Worm (Caenorhabditis elegans): Measurements from ENCODE around the gene fbxa-69.

Gene fbxa-69

ce11 chrV:15815962-15816432, at the start of gene fbxa-69, which contains the start of gene F54B8.4:
Gene fbxa-69, minus strand, starts transcription at chrV:15815971.
Gene F54B8.4, plus strand, starts transcription at chrV:15816382.
- TF ChIP-seq C16A3.4 (tag; optimal IDR thresholded peaks at IDR 0.05): no peak
- TF ChIP-seq tlp-1 (tag; optimal IDR thresholded peaks at IDR 0.05): no peak
- TF ChIP-seq nhr-85 (tag): peak; percentile 31
- TF ChIP-seq snpc-4 (tag; optimal IDR thresholded peaks at IDR 0.05): no peak
- TF ChIP-seq blmp-1 (tag; optimal IDR thresholded peaks at IDR 0.05): peak; percentile 46
- TF ChIP-seq efl-1 (optimal IDR thresholded peaks at IDR 0.05): no peak
- peak in 1 of 2 experiments; percentile 92 for TF ChIP-seq efl-1 (GFP tag; optimal IDR thresholded peaks at IDR 0.05 in 1 of 2)
- peak in 1 of 2 experiments; percentile 5 for TF ChIP-seq lin-35 (GFP tag; optimal IDR thresholded peaks at IDR 0.05)

- TF ChIP-seq ceh-82 (tag; optimal IDR thresholded peaks at IDR 0.05) (no peak), nhr-28 (tag; optimal IDR thresholded peaks at IDR 0.05) (no peak), lsy-2 (tag; optimal IDR thresholded peaks at IDR 0.05) (no peak), ama-1 (optimal IDR thresholded peaks at IDR 0.05) (no peak), lin-13 (GFP tag; optimal IDR thresholded peaks at IDR 0.05) (no peak), nhr-47 (tag; optimal IDR thresholded peaks at IDR 0.05) (no peak), nhr-20 (tag; optimal IDR thresholded peaks at IDR 0.05) (no peak), dsc-1 (tag; optimal IDR thresholded peaks at IDR 0.05) (no peak), hlh-17 (GFP tag; optimal IDR thresholded peaks at IDR 0.05; ENCODE audit: borderline replicate concordance) (no peak), nhr-90 (tag; optimal IDR thresholded peaks at IDR 0.05; ENCODE audit: poor library complexity) (no peak), Y116A8C.19 (tag; optimal IDR thresholded peaks at IDR 0.05; ENCODE audit: borderline replicate concordance) (no peak), elt-3 (tag; optimal IDR thresholded peaks at IDR 0.05) (no peak), lin-39 (tag; optimal IDR thresholded peaks at IDR 0.05) (no peak), skn-1 (tag; optimal IDR thresholded peaks at IDR 0.05) (no peak), efl-1 (optimal IDR thresholded peaks at IDR 0.05) (no peak), efl-1 (GFP tag; optimal IDR thresholded peaks at IDR 0.05 in 1 of 2) (no peak)
Measured at ce11 chrV:15863042-15863441, 47.3 kb upstream of the fbxa-69 start, which contains the start of gene srh-299. Gene srh-299, plus strand, starts transcription at chrV:15863342.

ce11 chrV:15862599-15862998, 46.8 kb upstream of the fbxa-69 start, which contains the start of gene srz-12:
Gene srz-12, minus strand, starts transcription at chrV:15862699.
- TF ChIP-seq dpl-1 (GFP tag; optimal IDR thresholded peaks at IDR 0.05): no peak
- no peak for TF ChIP-seq grh-1 (GFP tag; IDR thresholded peaks at IDR 0.05)

DNA sequence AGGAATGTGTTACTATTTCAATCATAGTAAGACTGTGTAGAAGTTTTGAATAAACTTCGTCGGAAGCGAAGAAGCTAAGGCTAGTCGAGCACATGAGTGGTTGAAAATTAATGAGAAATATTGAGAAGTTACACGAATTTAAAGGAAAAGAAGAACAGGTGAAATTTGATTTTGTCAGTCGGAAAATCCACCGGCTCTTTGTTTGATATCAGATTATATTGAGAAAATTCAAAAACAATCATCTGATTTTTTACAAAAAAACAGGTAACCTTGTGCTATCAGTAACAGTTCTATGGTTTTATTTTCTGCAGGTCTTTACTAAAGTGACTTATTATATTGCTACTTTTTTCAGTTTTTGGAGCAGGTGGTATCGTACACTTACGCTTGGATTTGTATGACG, 42.5 kb upstream of the fbxa-69 start, which contains the start of gene srh-148:
srh-148 (minus strand) TSS at position 101 of the 400 bp plus-strand sequence.
- TF ChIP-seq hlh-4 (tag; optimal IDR thresholded peaks at IDR 0.05): peak; percentile 20
- TF ChIP-seq ztf-4 (tag; optimal IDR thresholded peaks at IDR 0.05): no peak

DNA sequence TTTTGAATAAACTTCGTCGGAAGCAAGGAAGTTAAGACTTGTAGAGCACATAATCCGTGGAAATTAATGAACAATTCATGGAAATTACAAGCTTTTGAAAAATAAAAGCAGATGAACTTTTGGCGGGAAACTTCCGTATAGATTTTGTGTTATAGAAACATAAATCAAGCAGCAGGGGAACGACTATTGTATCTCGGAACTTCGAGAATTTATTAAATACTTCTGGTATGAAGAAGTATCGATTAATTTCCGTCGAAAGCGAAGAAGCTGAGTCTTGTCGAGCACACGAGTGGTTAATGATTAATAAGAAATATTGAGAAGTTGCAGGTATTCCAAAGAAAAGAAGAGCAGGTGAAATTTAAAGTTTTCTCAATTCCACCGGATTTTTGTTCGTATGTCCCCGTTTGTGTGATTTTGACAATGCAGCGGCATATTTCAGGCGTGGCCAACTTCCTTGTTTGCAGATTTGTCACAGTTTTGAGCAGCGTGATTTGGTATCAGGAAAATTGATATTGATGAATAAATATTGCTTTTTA, 34.6 kb upstream of the fbxa-69 start, which contains the start of gene srh-147:
srh-147 (minus strand) TSS at position 51 of the 536 bp plus-strand sequence.
- TF ChIP-seq hlh-4 (tag; optimal IDR thresholded peaks at IDR 0.05): peak; percentile 92

ce11 chrV:15841095-15841494, 25.3 kb upstream of the fbxa-69 start, which contains the start of gene srh-149:
Gene srh-149, minus strand, starts transcription at chrV:15841195.
- TF ChIP-seq nhr-20 (tag; optimal IDR thresholded peaks at IDR 0.05) (no peak), skn-1 (tag; optimal IDR thresholded peaks at IDR 0.05) (no peak), unc-30 (tag; optimal IDR thresholded peaks at IDR 0.05) (no peak), hlh-4 (tag; optimal IDR thresholded peaks at IDR 0.05) (peak; percentile 50), egl-27 (tag; optimal IDR thresholded peaks at IDR 0.05) (no peak)

- no peak for TF ChIP-seq egl-27 (tag; optimal IDR thresholded peaks at IDR 0.05)
- TF ChIP-seq ceh-8 (GFP tag; optimal IDR thresholded peaks at IDR 0.05): no peak
- no peak for TF ChIP-seq unc-30 (tag; optimal IDR thresholded peaks at IDR 0.05)
- TF ChIP-seq nhr-19 (GFP tag; conservative IDR thresholded peaks at IDR 0.05): no peak
- no peak for TF ChIP-seq nhr-90 (tag; optimal IDR thresholded peaks at IDR 0.05; ENCODE audit: poor library complexity)
- TF ChIP-seq snpc-4 (tag; optimal IDR thresholded peaks at IDR 0.05): no peak
- TF ChIP-seq unc-98 (GFP tag; IDR thresholded peaks at IDR 0.05): no peak
- TF ChIP-seq nhr-84 (tag; optimal IDR thresholded peaks at IDR 0.05): no peak
Measured at ce11 chrV:15833622-15834021, 17.9 kb upstream of the fbxa-69 start, which contains the start of gene srbc-54. Gene srbc-54, minus strand, starts transcription at chrV:15833722.

Data from whole organism, L1 larva.